Worm (Caenorhabditis elegans): Measurements from ENCODE around the gene exos-4.2.

exos-4.2 gene

ce11 chrIII:859898-860297, at the start of gene exos-4.2:
Gene exos-4.2 (plus strand): TSS chrIII:860198.
- TF ChIP-seq tbx-37 (GFP tag; conservative IDR thresholded peaks at IDR 0.05) (no peak), hmbx-1 (tag; optimal IDR thresholded peaks at IDR 0.05) (no peak), ceh-13 (GFP tag; optimal IDR thresholded peaks at IDR 0.05) (no peak), scrt-1 (GFP tag; IDR thresholded peaks at IDR 0.05) (no peak), ets-7 (tag; optimal IDR thresholded peaks at IDR 0.05) (no peak), ceh-36 (tag; optimal IDR thresholded peaks at IDR 0.05) (no peak), aly-1 (tag; optimal IDR thresholded peaks at IDR 0.05) (no peak), hnd-1 (tag; optimal IDR thresholded peaks at IDR 0.05) (no peak), flt-1 (GFP tag; IDR thresholded peaks at IDR 0.05) (no peak), ama-1 (optimal IDR thresholded peaks at IDR 0.05) (no peak), sea-1 (GFP tag; conservative IDR thresholded peaks at IDR 0.05) (no peak), F13C5.2 (tag; optimal IDR thresholded peaks at IDR 0.05) (no peak), pes-1 (GFP tag; IDR thresholded peaks at IDR 0.05) (no peak), hmg-4 (GFP tag; optimal IDR thresholded peaks at IDR 0.05) (no peak)

DNA sequence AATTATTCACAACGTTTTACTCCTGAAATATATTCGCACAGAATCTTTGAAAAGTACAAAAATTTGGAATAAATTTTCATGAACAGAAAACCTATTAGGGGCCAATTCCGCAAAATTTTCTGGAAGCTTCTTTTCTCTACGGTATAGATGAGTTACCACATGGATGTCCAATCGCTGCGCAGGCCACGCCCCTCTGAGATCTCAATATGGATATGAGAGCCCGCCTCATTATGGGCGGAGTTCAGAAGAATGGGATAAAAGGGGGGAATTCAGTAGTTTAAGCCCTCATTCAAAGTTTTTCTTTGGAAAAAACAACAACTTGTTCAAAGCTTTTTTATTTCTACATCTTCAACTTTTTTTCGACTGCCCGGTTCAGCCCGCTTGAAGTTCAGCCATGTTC, 48.5 kb upstream of the exos-4.2 start, which contains the start of gene daf-7:
daf-7 (plus strand) TSS at position 301 of the 400 bp plus-strand sequence.
- TF ChIP-seq hmbx-1 (tag; optimal IDR thresholded peaks at IDR 0.05), result no peak

- no peak for TF ChIP-seq hmbx-1 (tag; optimal IDR thresholded peaks at IDR 0.05)
- no peak for TF ChIP-seq ceh-36 (tag; optimal IDR thresholded peaks at IDR 0.05)
- no peak for TF ChIP-seq tra-4 (tag; optimal IDR thresholded peaks at IDR 0.05)
- no peak for TF ChIP-seq F13C5.2 (tag; optimal IDR thresholded peaks at IDR 0.05)
- no peak for TF ChIP-seq pes-1 (GFP tag; IDR thresholded peaks at IDR 0.05)
- TF ChIP-seq hmg-4 (GFP tag; optimal IDR thresholded peaks at IDR 0.05), result no peak
- TF ChIP-seq B0310.2 (tag; optimal IDR thresholded peaks at IDR 0.05), result no peak
- no peak for TF ChIP-seq hnd-1 (tag; optimal IDR thresholded peaks at IDR 0.05)
- TF ChIP-seq scrt-1 (GFP tag; IDR thresholded peaks at IDR 0.05), result no peak
- TF ChIP-seq ets-7 (tag; optimal IDR thresholded peaks at IDR 0.05), result no peak
- no peak for TF ChIP-seq ceh-13 (GFP tag; optimal IDR thresholded peaks at IDR 0.05)
- TF ChIP-seq tbx-11 (GFP tag; IDR thresholded peaks at IDR 0.05), result no peak
- no peak for TF ChIP-seq aly-1 (tag; optimal IDR thresholded peaks at IDR 0.05)
- no peak for TF ChIP-seq sea-1 (GFP tag; conservative IDR thresholded peaks at IDR 0.05)
- no peak for TF ChIP-seq flt-1 (GFP tag; IDR thresholded peaks at IDR 0.05)
- TF ChIP-seq ama-1 (optimal IDR thresholded peaks at IDR 0.05), result no peak
- TF ChIP-seq tbx-37 (GFP tag; conservative IDR thresholded peaks at IDR 0.05), result no peak
Measured at ce11 chrIII:815845-816244, 44.2 kb upstream of the exos-4.2 start, which contains the start of gene dac-1. Gene dac-1 (plus strand): TSS chrIII:816145.

DNA sequence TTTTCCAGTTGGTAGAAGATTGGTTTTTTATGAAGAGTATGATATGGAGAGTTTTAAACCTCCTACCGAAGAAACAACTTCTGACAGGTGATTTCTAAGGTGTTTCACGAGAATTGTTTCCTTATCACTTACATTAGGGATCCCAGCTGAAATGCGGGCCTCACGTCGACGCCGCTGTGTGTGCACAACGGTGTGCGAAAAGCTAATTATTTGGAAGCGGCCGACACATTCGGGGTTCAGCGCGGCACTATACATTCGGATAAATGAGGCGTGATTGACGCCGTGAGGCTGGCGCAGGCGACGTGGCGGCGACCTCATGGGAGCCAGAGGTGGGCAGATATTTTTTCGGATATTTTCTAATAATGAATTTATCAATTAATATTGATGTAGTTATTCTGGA, 40.7 kb upstream of the exos-4.2 start:
- no peak for TF ChIP-seq ets-7 (tag; optimal IDR thresholded peaks at IDR 0.05)
- no peak for TF ChIP-seq hmg-4 (GFP tag; optimal IDR thresholded peaks at IDR 0.05)
- no peak for TF ChIP-seq ceh-13 (GFP tag; optimal IDR thresholded peaks at IDR 0.05)
- TF ChIP-seq sea-1 (GFP tag; conservative IDR thresholded peaks at IDR 0.05), result no peak
- TF ChIP-seq ceh-36 (tag; optimal IDR thresholded peaks at IDR 0.05), result no peak
- TF ChIP-seq hmbx-1 (tag; optimal IDR thresholded peaks at IDR 0.05), result no peak
- TF ChIP-seq hnd-1 (tag; optimal IDR thresholded peaks at IDR 0.05), result no peak
- no peak for TF ChIP-seq B0310.2 (tag; optimal IDR thresholded peaks at IDR 0.05)

DNA sequence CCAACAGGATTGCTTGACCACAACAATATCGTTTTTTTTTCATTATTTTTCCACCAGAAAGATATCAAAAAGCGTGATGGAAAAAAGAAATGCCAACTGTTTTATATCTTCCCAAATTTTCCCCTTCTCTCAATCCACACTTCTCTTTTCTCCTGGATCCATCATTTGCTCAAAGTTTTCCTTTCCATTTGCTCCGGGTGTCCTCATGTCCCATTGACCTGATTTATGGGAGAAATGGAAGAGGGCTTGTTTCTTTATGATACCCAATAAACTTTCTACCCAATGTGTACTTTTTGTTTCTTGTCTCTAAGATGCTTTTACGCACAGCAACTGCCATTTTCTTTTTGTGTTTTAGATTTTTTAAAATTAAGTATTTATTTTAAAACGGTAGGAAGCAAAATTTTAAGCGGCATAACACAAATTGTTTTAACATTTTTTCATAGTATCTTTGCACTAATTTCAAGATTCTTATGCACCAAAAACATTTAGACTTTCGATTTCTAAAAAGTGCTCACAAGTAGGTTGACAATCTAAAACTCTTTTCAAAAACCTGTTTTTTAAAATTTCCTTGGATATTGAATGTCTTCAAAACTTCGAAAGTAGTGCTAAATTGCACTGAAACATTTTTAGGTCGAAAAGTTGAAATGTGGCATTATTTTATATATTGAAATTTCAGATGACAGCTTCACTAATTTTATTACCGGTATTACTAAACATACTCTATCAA, 37.3 kb upstream of the exos-4.2 start, which contains the start of gene clec-149:
clec-149 (plus strand) TSS at position 677 of the 727 bp plus-strand sequence.
- no peak for TF ChIP-seq B0310.2 (tag; optimal IDR thresholded peaks at IDR 0.05)
- no peak for TF ChIP-seq ama-1 (optimal IDR thresholded peaks at IDR 0.05)
- no peak for TF ChIP-seq aly-1 (tag; optimal IDR thresholded peaks at IDR 0.05)
- no peak for TF ChIP-seq hnd-1 (tag; optimal IDR thresholded peaks at IDR 0.05)
- TF ChIP-seq ets-7 (tag; optimal IDR thresholded peaks at IDR 0.05), result no peak
- TF ChIP-seq flt-1 (GFP tag; IDR thresholded peaks at IDR 0.05), result no peak
- TF ChIP-seq ceh-13 (GFP tag; optimal IDR thresholded peaks at IDR 0.05), result no peak
- no peak for TF ChIP-seq ceh-36 (tag; optimal IDR thresholded peaks at IDR 0.05)
- no peak for TF ChIP-seq tra-4 (tag; optimal IDR thresholded peaks at IDR 0.05)
- no peak for TF ChIP-seq sea-1 (GFP tag; conservative IDR thresholded peaks at IDR 0.05)
- no peak for TF ChIP-seq hmg-4 (GFP tag; optimal IDR thresholded peaks at IDR 0.05)
- no peak for TF ChIP-seq tbx-11 (GFP tag; IDR thresholded peaks at IDR 0.05)
- no peak for TF ChIP-seq tbx-37 (GFP tag; conservative IDR thresholded peaks at IDR 0.05)
- TF ChIP-seq pes-1 (GFP tag; IDR thresholded peaks at IDR 0.05), result no peak
- TF ChIP-seq scrt-1 (GFP tag; IDR thresholded peaks at IDR 0.05), result no peak
- TF ChIP-seq F13C5.2 (tag; optimal IDR thresholded peaks at IDR 0.05), result no peak

DNA sequence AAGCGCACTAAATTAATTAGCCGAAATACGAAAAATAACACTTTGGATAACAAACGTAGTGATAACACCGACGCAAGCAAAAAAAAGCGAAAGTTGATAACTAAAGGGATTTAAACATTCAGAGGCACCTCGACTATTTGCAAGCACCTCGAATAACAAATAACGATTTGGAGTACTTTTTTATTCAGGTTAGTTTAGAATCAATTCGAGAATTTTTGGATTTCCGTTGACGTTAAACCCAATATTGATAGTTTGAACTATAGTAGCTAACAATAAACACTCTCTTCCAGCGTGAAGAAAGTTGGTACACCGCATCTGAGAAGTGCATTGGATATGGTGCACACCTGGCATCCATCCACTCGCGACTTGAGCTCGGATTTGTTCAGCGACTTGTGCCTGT, 34.7 kb upstream of the exos-4.2 start:
- no peak for TF ChIP-seq tra-4 (tag; optimal IDR thresholded peaks at IDR 0.05)
- no peak for TF ChIP-seq scrt-1 (GFP tag; IDR thresholded peaks at IDR 0.05)
- TF ChIP-seq flt-1 (GFP tag; IDR thresholded peaks at IDR 0.05), result no peak
- TF ChIP-seq ceh-13 (GFP tag; optimal IDR thresholded peaks at IDR 0.05), result no peak
- TF ChIP-seq pes-1 (GFP tag; IDR thresholded peaks at IDR 0.05), result no peak
- no peak for TF ChIP-seq hmg-4 (GFP tag; optimal IDR thresholded peaks at IDR 0.05)
- TF ChIP-seq hmbx-1 (tag; optimal IDR thresholded peaks at IDR 0.05), result no peak
- TF ChIP-seq ceh-36 (tag; optimal IDR thresholded peaks at IDR 0.05), result no peak
- TF ChIP-seq sea-1 (GFP tag; conservative IDR thresholded peaks at IDR 0.05), result no peak
- TF ChIP-seq aly-1 (tag; optimal IDR thresholded peaks at IDR 0.05), result no peak
- TF ChIP-seq ets-7 (tag; optimal IDR thresholded peaks at IDR 0.05), result no peak
- no peak for TF ChIP-seq tbx-37 (GFP tag; conservative IDR thresholded peaks at IDR 0.05)
- TF ChIP-seq F13C5.2 (tag; optimal IDR thresholded peaks at IDR 0.05), result no peak
- TF ChIP-seq hnd-1 (tag; optimal IDR thresholded peaks at IDR 0.05), result no peak
- no peak for TF ChIP-seq ama-1 (optimal IDR thresholded peaks at IDR 0.05)
- no peak for TF ChIP-seq B0310.2 (tag; optimal IDR thresholded peaks at IDR 0.05)

- TF ChIP-seq F13C5.2 (tag; optimal IDR thresholded peaks at IDR 0.05), result no peak
- TF ChIP-seq ama-1 (optimal IDR thresholded peaks at IDR 0.05), result no peak
- TF ChIP-seq sea-1 (GFP tag; conservative IDR thresholded peaks at IDR 0.05), result no peak
- no peak for TF ChIP-seq hmg-4 (GFP tag; optimal IDR thresholded peaks at IDR 0.05)
- no peak for TF ChIP-seq hnd-1 (tag; optimal IDR thresholded peaks at IDR 0.05)
- TF ChIP-seq B0310.2 (tag; optimal IDR thresholded peaks at IDR 0.05), result no peak
- TF ChIP-seq ceh-36 (tag; optimal IDR thresholded peaks at IDR 0.05), result no peak
- no peak for TF ChIP-seq ets-7 (tag; optimal IDR thresholded peaks at IDR 0.05)
- TF ChIP-seq tra-4 (tag; optimal IDR thresholded peaks at IDR 0.05), result no peak
- TF ChIP-seq scrt-1 (GFP tag; IDR thresholded peaks at IDR 0.05), result no peak
- TF ChIP-seq tbx-37 (GFP tag; conservative IDR thresholded peaks at IDR 0.05), result no peak
- no peak for TF ChIP-seq tbx-11 (GFP tag; IDR thresholded peaks at IDR 0.05)
- no peak for TF ChIP-seq ceh-13 (GFP tag; optimal IDR thresholded peaks at IDR 0.05)
- no peak for TF ChIP-seq hmbx-1 (tag; optimal IDR thresholded peaks at IDR 0.05)
- TF ChIP-seq pes-1 (GFP tag; IDR thresholded peaks at IDR 0.05), result no peak
- TF ChIP-seq flt-1 (GFP tag; IDR thresholded peaks at IDR 0.05), result no peak
- no peak for TF ChIP-seq aly-1 (tag; optimal IDR thresholded peaks at IDR 0.05)
Measured at ce11 chrIII:831961-832360, 28.0 kb upstream of the exos-4.2 start, which contains the start of gene ceeh-1. Gene ceeh-1 (minus strand): TSS chrIII:832277.
